Worm (Caenorhabditis elegans) whole organism, late embryonic: ENCODE data around the gene C37H5.13.

Experiments used
- K09A11.1 ChIP-seq: sonication (generic microtip); optimal IDR thresholded peaks from 2 replicates; lab custom pipeline; 2017; ENCODE audit warnings: antibody characterized with exemption, mild to moderate bottlenecking, missing genetic modification characterization, missing compliant biosample characterization; ENCODE audit not compliant: insufficient read depth
- ama-1 ChIP-seq: fragments of 150-350 bp; optimal IDR thresholded peaks from 2 replicates; lab custom pipeline; 2014
- ceh-30 ChIP-seq: fragments of 150-350 bp; optimal IDR thresholded peaks from 2 replicates; lab custom pipeline; 2014; ENCODE audit warnings: missing biosample characterization, missing genetic modification characterization
- hlh-8 ChIP-seq: sonication (generic microtip); optimal IDR thresholded peaks from 2 replicates; lab custom pipeline; 2016; ENCODE audit warnings: missing genotype, missing genetic modification characterization, missing compliant biosample characterization
- pha-2 ChIP-seq: sonication (generic microtip); optimal IDR thresholded peaks from 2 replicates; lab custom pipeline; 2017; ENCODE audit warnings: mild to moderate bottlenecking, missing genetic modification characterization, missing compliant biosample characterization
- pha-4 ChIP-seq: fragments of 150-350 bp; optimal IDR thresholded peaks from 2 replicates; lab custom pipeline; 2018; ENCODE audit warnings: missing biosample characterization, missing genetic modification reagents, missing genetic modification characterization
- rnt-1 ChIP-seq: sonication (generic microtip); optimal IDR thresholded peaks from 2 replicates; lab custom pipeline; 2016; ENCODE audit warnings: missing genetic modification characterization, missing compliant biosample characterization

DNA sequence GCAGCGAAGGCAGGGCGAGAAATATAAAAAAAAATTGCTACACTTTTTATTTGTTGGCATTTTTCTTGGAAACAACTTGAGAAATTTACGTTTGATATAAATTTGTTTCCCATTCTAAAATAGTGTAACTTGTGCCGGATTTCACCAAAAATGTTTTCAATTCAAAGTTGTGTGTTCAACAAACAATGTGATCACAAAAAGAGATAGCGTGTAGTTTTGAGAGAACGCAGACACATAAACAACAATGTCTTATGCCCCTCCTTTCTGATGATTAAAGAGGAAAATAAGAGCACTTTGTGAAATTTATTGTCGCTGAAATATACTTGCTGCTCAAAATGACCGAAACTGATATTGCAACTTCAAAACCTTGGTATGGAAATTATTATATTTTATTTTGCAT, 15.3 kb downstream of the C37H5.13 start, which contains the start of gene abhd-5.1:
- TF ChIP-seq hlh-8 (tag; lab: Kevin White, UChicago) (no peak), K09A11.1 (no peak), ama-1 (lab: Kevin White, UChicago) (no peak), pha-4 (no peak), rnt-1 (tag; lab: Kevin White, UChicago) (no peak), ceh-30 (tag; lab: Kevin White, UChicago) (no peak), pha-2 (tag; lab: Kevin White, UChicago) (no peak)
